Worm (Caenorhabditis elegans) whole organism, L2 larva: ENCODE measurements around the gene srh-299.
"Not testable (repeated sequence)": the region's sequence is repeated elsewhere in the genome, so short reads cannot be mapped to it uniquely, and the experiment has no call there.

ENCODE experiments used
- C34F6.9 ChIP-seq: fragments of 150-350 bp; optimal IDR thresholded peaks from 2 replicates; lab custom pipeline; 2014; ENCODE audit warnings: missing biosample characterization, missing genetic modification characterization
- F13H6.1 ChIP-seq: sonication (generic microtip); optimal IDR thresholded peaks from 2 replicates; lab custom pipeline; 2016; ENCODE audit warnings: missing genetic modification characterization, missing compliant biosample characterization
- R02D3.7 ChIP-seq: fragments of 150-350 bp; optimal IDR thresholded peaks from 2 replicates; lab custom pipeline; 2014; ENCODE audit warnings: missing biosample characterization, missing genetic modification characterization
- Y55F3AM.14 ChIP-seq: fragments of 200-800 bp; sonication (Bioruptor generic); optimal IDR thresholded peaks from 2 replicates; lab custom pipeline; 2018; ENCODE audit warnings: mild to moderate bottlenecking, missing genetic modification characterization, missing compliant biosample characterization
- aly-2 ChIP-seq: fragments of 150-350 bp; optimal IDR thresholded peaks from 2 replicates; lab custom pipeline; 2014; ENCODE audit warnings: missing biosample characterization, missing genetic modification characterization
- ama-1 ChIP-seq: fragments of 150-350 bp; optimal IDR thresholded peaks from 2 replicates; lab custom pipeline; 2018; ENCODE audit warnings: inconsistent platforms
- ceh-16 ChIP-seq: fragments of 150-350 bp; optimal IDR thresholded peaks from 2 replicates; lab custom pipeline; 2014; ENCODE audit warnings: missing biosample characterization, missing genetic modification characterization
- ceh-82 ChIP-seq: fragments of 150-350 bp; optimal IDR thresholded peaks from 2 replicates; lab custom pipeline; 2014; ENCODE audit warnings: missing biosample characterization, missing genetic modification characterization
- crh-2 ChIP-seq: sonication (generic microtip); optimal IDR thresholded peaks from 2 replicates; lab custom pipeline; 2017; ENCODE audit warnings: missing biosample characterization, missing genetic modification characterization
- egl-27 ChIP-seq: sonication (generic microtip); optimal IDR thresholded peaks from 3 replicates; lab custom pipeline; 2017; ENCODE audit warnings: missing biosample characterization, missing genetic modification reagents, missing genetic modification characterization
- elt-1 ChIP-seq: fragments of 150-350 bp; optimal IDR thresholded peaks from 2 replicates; lab custom pipeline; 2014; ENCODE audit warnings: missing biosample characterization, missing genetic modification characterization
- gmeb-1 ChIP-seq: fragments of 150-350 bp; optimal IDR thresholded peaks from 2 replicates; lab custom pipeline; 2014; ENCODE audit warnings: missing biosample characterization, missing genetic modification characterization
- lin-11 ChIP-seq: fragments of 150-350 bp; sonication (generic microtip); optimal IDR thresholded peaks from 2 replicates; lab custom pipeline; 2014; ENCODE audit warnings: missing biosample characterization, missing genetic modification characterization, inconsistent platforms, mixed read lengths
- lin-13 ChIP-seq: fragments of 150-350 bp; optimal IDR thresholded peaks from 2 replicates; lab custom pipeline; 2014; ENCODE audit warnings: missing biosample characterization, missing genetic modification reagents, missing genetic modification characterization
- lin-39 ChIP-seq: fragments of 150-350 bp; optimal IDR thresholded peaks from 2 replicates; lab custom pipeline; 2014; ENCODE audit warnings: missing biosample characterization, missing genetic modification reagents, missing genetic modification characterization
- lsy-2 ChIP-seq, 2 experiments: fragments of 150-350 bp in 1 of 2; sonication (generic microtip) in 1 of 2; optimal IDR thresholded peaks; 2 replicates each; lab custom pipeline; 2014 to 2017; ENCODE audit warnings: missing biosample characterization in 2 of 2, missing genetic modification characterization in 2 of 2
- mab-5 ChIP-seq: fragments of 150-350 bp; optimal IDR thresholded peaks from 2 replicates; lab custom pipeline; 2014; ENCODE audit warnings: missing biosample characterization, missing genetic modification characterization
- mdl-1 ChIP-seq, 2 experiments: fragments of 150-350 bp in 1 of 2; sonication (generic microtip) in 1 of 2; optimal IDR thresholded peaks; 2 replicates each; lab custom pipeline; 2017; ENCODE audit warnings: missing biosample characterization in 2 of 2, missing genetic modification characterization in 2 of 2
- nhr-10 ChIP-seq: sonication (generic microtip); optimal IDR thresholded peaks from 2 replicates; lab custom pipeline; 2017; ENCODE audit warnings: missing biosample characterization, missing genetic modification characterization
- nhr-129 ChIP-seq: fragments of 150-350 bp; optimal IDR thresholded peaks from 2 replicates; lab custom pipeline; 2014; ENCODE audit warnings: missing biosample characterization, missing genetic modification characterization
- nhr-21 ChIP-seq: fragments of 150-350 bp; optimal IDR thresholded peaks from 2 replicates; lab custom pipeline; 2014; ENCODE audit warnings: missing biosample characterization, missing genetic modification characterization
- nhr-23 ChIP-seq: fragments of 150-350 bp; optimal IDR thresholded peaks from 2 replicates; lab custom pipeline; 2014; ENCODE audit warnings: missing biosample characterization, missing genetic modification reagents, missing genetic modification characterization
- nhr-25 ChIP-seq: fragments of 150-350 bp; sonication (generic microtip); optimal IDR thresholded peaks from 3 replicates; lab custom pipeline; 2014; ENCODE audit warnings: missing biosample characterization, missing genetic modification characterization
- nhr-6 ChIP-seq: fragments of 150-350 bp; optimal IDR thresholded peaks from 2 replicates; lab custom pipeline; 2014; ENCODE audit warnings: missing biosample characterization, missing genetic modification characterization
- nhr-77 ChIP-seq: fragments of 150-350 bp; optimal IDR thresholded peaks from 2 replicates; lab custom pipeline; 2014; ENCODE audit warnings: missing biosample characterization, missing genetic modification characterization
- peb-1 ChIP-seq: fragments of 150-350 bp; optimal IDR thresholded peaks from 2 replicates; lab custom pipeline; 2014; ENCODE audit warnings: missing biosample characterization, missing genetic modification characterization
- sem-4 ChIP-seq: fragments of 150-350 bp; optimal IDR thresholded peaks from 2 replicates; lab custom pipeline; 2014; ENCODE audit warnings: missing biosample characterization, missing genetic modification reagents, missing genetic modification characterization
- skn-1 ChIP-seq: sonication (generic microtip); optimal IDR thresholded peaks from 2 replicates; lab custom pipeline; 2017; ENCODE audit warnings: missing biosample characterization, missing genetic modification characterization
- sma-3 ChIP-seq: sonication (generic microtip); optimal IDR thresholded peaks from 2 replicates; lab custom pipeline; 2016; ENCODE audit warnings: missing genetic modification reagents, missing genetic modification characterization, missing compliant biosample characterization
- sma-9 ChIP-seq, 2 experiments: fragments of 150-350 bp in 1 of 2; sonication (generic microtip) in 1 of 2; optimal IDR thresholded peaks; 2 replicates each; lab custom pipeline; 2014 to 2016; ENCODE audit warnings: missing genetic modification characterization in 2 of 2, mild to moderate bottlenecking in 1 of 2, missing biosample characterization in 1 of 2, missing compliant biosample characterization in 1 of 2, missing genetic modification reagents in 1 of 2, moderate library complexity in 1 of 2
- unc-39 ChIP-seq: fragments of 150-350 bp; optimal IDR thresholded peaks from 2 replicates; lab custom pipeline; 2014; ENCODE audit warnings: missing biosample characterization, missing genetic modification characterization
- unc-55 ChIP-seq: fragments of 150-350 bp; sonication (generic microtip); optimal IDR thresholded peaks from 3 replicates; lab custom pipeline; 2014; ENCODE audit warnings: missing biosample characterization, missing genetic modification reagents, missing genetic modification characterization
- zag-1 ChIP-seq: fragments of 150-350 bp; optimal IDR thresholded peaks from 2 replicates; lab custom pipeline; 2014; ENCODE audit warnings: missing biosample characterization, missing genetic modification characterization
- ztf-11 ChIP-seq: sonication (generic microtip); optimal IDR thresholded peaks from 2 replicates; lab custom pipeline; 2017; ENCODE audit warnings: missing biosample characterization, missing genetic modification characterization

srh-299 gene

DNA sequence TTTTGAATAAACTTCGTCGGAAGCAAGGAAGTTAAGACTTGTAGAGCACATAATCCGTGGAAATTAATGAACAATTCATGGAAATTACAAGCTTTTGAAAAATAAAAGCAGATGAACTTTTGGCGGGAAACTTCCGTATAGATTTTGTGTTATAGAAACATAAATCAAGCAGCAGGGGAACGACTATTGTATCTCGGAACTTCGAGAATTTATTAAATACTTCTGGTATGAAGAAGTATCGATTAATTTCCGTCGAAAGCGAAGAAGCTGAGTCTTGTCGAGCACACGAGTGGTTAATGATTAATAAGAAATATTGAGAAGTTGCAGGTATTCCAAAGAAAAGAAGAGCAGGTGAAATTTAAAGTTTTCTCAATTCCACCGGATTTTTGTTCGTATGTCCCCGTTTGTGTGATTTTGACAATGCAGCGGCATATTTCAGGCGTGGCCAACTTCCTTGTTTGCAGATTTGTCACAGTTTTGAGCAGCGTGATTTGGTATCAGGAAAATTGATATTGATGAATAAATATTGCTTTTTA lies 12.8 kb upstream of the srh-299 start, which contains the start of gene srh-147:
Gene srh-147, minus strand, starts transcription at position 51 of the 536 bp plus-strand sequence.
- not testable (repeated sequence) for TF ChIP-seq nhr-25 (tag; lab: Kevin White, UChicago); mdl-1 (tag; optimal IDR thresholded peaks at IDR 0.05; lab: Kevin White, UChicago); elt-1 (tag; lab: Kevin White, UChicago)

- TF ChIP-seq crh-2 (tag; lab: Kevin White, UChicago) (no peak), lsy-2 (tag; optimal IDR thresholded peaks at IDR 0.05; lab: Kevin White, UChicago) (no peak), peb-1 (tag; lab: Kevin White, UChicago) (no peak), skn-1 (tag; lab: Kevin White, UChicago) (no peak), sma-9 (GFP tag; optimal IDR thresholded peaks at IDR 0.05; lab: Kevin White, UChicago) (no peak), sma-9 (tag; optimal IDR thresholded peaks at IDR 0.05; lab: Kevin White, UChicago) (no peak), mab-5 (tag; lab: Kevin White, UChicago) (no peak), nhr-23 (no peak), sem-4 (tag; lab: Kevin White, UChicago) (no peak)
Measured at ce11 chrV:15858292-15858691, 4.8 kb upstream of the srh-299 start, which contains the start of gene srh-148. TSS of gene srh-148 (minus strand) at chrV:15858392.

DNA sequence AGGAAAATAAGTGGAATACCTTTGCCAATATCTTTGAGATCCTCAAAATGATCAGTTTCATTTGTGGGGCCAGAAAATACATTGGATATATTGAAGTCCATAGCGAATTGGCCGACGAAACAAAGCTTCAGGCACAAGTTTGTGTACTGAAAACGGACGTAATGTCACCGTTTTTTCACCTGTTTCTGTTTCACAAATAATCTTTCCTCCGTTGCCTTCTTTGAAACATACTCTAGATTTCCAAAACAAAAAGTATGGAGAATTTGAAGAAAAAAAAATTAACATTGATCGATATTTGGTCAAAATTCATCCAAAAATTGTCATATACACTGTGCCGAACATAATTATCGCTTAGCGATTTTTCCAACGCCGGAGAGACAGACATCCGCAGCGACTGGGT lies 543 bp upstream of the srh-299 start, which contains the start of gene srz-12:
Gene srz-12, minus strand, starts transcription at position 101 of the 400 bp plus-strand sequence.
- TF ChIP-seq nhr-25 (tag; lab: Kevin White, UChicago) (no peak), lin-39 (tag; lab: Kevin White, UChicago) (no peak), lsy-2 (tag; optimal IDR thresholded peaks at IDR 0.05; lab: Kevin White, UChicago) (no peak), unc-39 (no peak), lin-13 (GFP tag; lab: Kevin White, UChicago) (no peak), ama-1 (lab: Kevin White, UChicago) (no peak), egl-27 (tag; lab: Kevin White, UChicago) (no peak), C34F6.9 (tag; lab: Kevin White, UChicago) (no peak), nhr-23 (no peak), ceh-16 (no peak), gmeb-1 (tag; lab: Kevin White, UChicago) (no peak), Y55F3AM.14 (GFP tag; lab: Kevin White, UChicago) (no peak), lin-11 (no peak), nhr-77 (tag; lab: Kevin White, UChicago) (no peak), R02D3.7 (tag; lab: Kevin White, UChicago) (no peak)

ce11 chrV:15865839-15866238 lies 2.7 kb downstream of the srh-299 start, which contains the start of gene srh-293:
TSS of gene srh-293 (plus strand) at chrV:15866139.
- no peak for TF ChIP-seq unc-55
- no peak for TF ChIP-seq ceh-82 (tag; lab: Kevin White, UChicago)
- TF ChIP-seq sma-9 (GFP tag; optimal IDR thresholded peaks at IDR 0.05; lab: Kevin White, UChicago), result no peak
- no peak for TF ChIP-seq sma-9 (tag; optimal IDR thresholded peaks at IDR 0.05; lab: Kevin White, UChicago)
- no peak for TF ChIP-seq nhr-77 (tag; lab: Kevin White, UChicago)
- no peak for TF ChIP-seq zag-1 (tag; lab: Kevin White, UChicago)
- TF ChIP-seq nhr-129, result no peak
- no peak for TF ChIP-seq nhr-23
- no peak for TF ChIP-seq nhr-10 (tag; lab: Kevin White, UChicago)
- no peak for TF ChIP-seq nhr-6 (tag; lab: Kevin White, UChicago)
- no peak for TF ChIP-seq peb-1 (tag; lab: Kevin White, UChicago)
- no peak for TF ChIP-seq gmeb-1 (tag; lab: Kevin White, UChicago)
- no peak for TF ChIP-seq aly-2 (tag; lab: Kevin White, UChicago)
- no peak for TF ChIP-seq F13H6.1
- no peak for TF ChIP-seq lsy-2 (tag; optimal IDR thresholded peaks at IDR 0.05; lab: Kevin White, UChicago)
- no peak for TF ChIP-seq ztf-11 (tag; lab: Kevin White, UChicago)
- TF ChIP-seq mab-5 (tag; lab: Kevin White, UChicago), result no peak
- no peak for TF ChIP-seq crh-2 (tag; lab: Kevin White, UChicago)
- TF ChIP-seq sma-3 (GFP tag; lab: Kevin White, UChicago), result no peak

DNA sequence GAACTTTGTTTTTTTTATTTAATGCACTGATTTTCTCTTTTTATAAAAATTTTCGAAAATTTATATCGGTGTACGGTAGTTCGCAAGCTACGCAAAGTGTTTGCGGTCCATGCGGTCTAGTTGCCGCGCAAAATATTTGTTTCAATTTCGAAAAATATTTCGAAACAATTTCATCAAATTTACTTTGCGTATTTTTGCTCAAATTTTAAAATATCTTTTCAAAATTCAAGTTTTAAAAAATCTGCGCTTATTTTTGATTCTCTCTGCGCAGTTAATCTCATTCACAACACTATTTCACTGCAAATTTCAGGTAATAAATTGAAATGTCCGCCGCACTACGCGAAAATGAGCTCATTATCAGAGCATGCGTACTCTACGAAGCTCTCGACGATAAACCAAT lies 4.2 kb downstream of the srh-299 start, which contains the start of gene fbxa-197:
Gene fbxa-197, plus strand, starts transcription at position 301 of the 400 bp plus-strand sequence.
- TF ChIP-seq nhr-25 (tag; lab: Kevin White, UChicago), result no peak
- TF ChIP-seq mdl-1 (tag; optimal IDR thresholded peaks at IDR 0.05; lab: Kevin White, UChicago), result no peak
- no peak for TF ChIP-seq nhr-21 (tag; lab: Kevin White, UChicago)
- TF ChIP-seq R02D3.7 (tag; lab: Kevin White, UChicago), result no peak
- no peak for TF ChIP-seq ama-1 (lab: Kevin White, UChicago)
